Worm (Caenorhabditis elegans): ENCODE data around the gene T19D12.5.

ce11 chrII:6654284-6654683 is 18.2 kb upstream of the T19D12.5 start, which contains the start of gene T19D12.9:
- TF ChIP-seq dao-5 (tag; optimal IDR thresholded peaks at IDR 0.05) (no peak), him-1 (tag; optimal IDR thresholded peaks at IDR 0.05) (no peak)

All from whole organism, L4/young adult.